Fruit fly (Drosophila melanogaster): Measurements from ENCODE around the gene CG5131.

Gene CG5131

dm6 chr2L:17480943-17481580 lies 3.2 kb upstream of the CG5131 start, which contains the start of the genes fws and Lamtor3:
Gene fws, minus strand, starts transcription at chr2L:17481029.
Gene Lamtor3, plus strand, starts transcription at chr2L:17481231.
- TF ChIP-seq woc (GFP tag; optimal IDR thresholded peaks at IDR 0.05) (peak; percentile 83), Hnf4 (GFP tag; optimal IDR thresholded peaks at IDR 0.05) (peak; percentile 96), Sp1 (GFP tag; optimal IDR thresholded peaks at IDR 0.05) (peak; percentile 97), dmrt93B (GFP tag; optimal IDR thresholded peaks at IDR 0.05) (peak; percentile 98), OdsH (GFP tag; optimal IDR thresholded peaks at IDR 0.05) (peak; percentile 98), brk (GFP tag; optimal IDR thresholded peaks at IDR 0.05) (no peak), dl (GFP tag; optimal IDR thresholded peaks at IDR 0.05; ENCODE audit: insufficient read depth in 1 of 2, partially characterized antibody in 2 of 2) (no peak), Dfd (GFP tag; optimal IDR thresholded peaks at IDR 0.05) (peak; percentile 85), CG9705 (GFP tag; optimal IDR thresholded peaks at IDR 0.05) (peak; percentile 77), foxo (GFP tag; optimal IDR thresholded peaks at IDR 0.05) (peak; percentile 66 to 98), Jra (GFP tag; optimal IDR thresholded peaks at IDR 0.05) (peak; percentile 95), N (GFP tag; optimal IDR thresholded peaks at IDR 0.05) (no peak), jim (GFP tag; optimal IDR thresholded peaks at IDR 0.05) (peak; percentile 73), Vsx2 (GFP tag; optimal IDR thresholded peaks at IDR 0.05; ENCODE audit: partially characterized antibody) (no peak), sv (GFP tag; optimal IDR thresholded peaks at IDR 0.05) (peak; percentile 93), tai (GFP tag; optimal IDR thresholded peaks at IDR 0.05) (no peak), Myc (optimal IDR thresholded peaks at IDR 0.05) (no peak), Abd-B (GFP tag; optimal IDR thresholded peaks at IDR 0.05) (no peak), fru (GFP tag; optimal IDR thresholded peaks at IDR 0.05) (peak; percentile 95), Hr83 (GFP tag; optimal IDR thresholded peaks at IDR 0.05; ENCODE audit: poor library complexity, severe bottlenecking) (peak; percentile 97), CrebA (GFP tag; optimal IDR thresholded peaks at IDR 0.05; ENCODE audit: borderline replicate concordance) (no peak), sage (GFP tag; optimal IDR thresholded peaks at IDR 0.05) (peak; percentile 94), HLH106 (tag; optimal IDR thresholded peaks at IDR 0.05) (peak; percentile 99), rgr (GFP tag; optimal IDR thresholded peaks at IDR 0.05) (peak; percentile 99), br (GFP tag; optimal IDR thresholded peaks at IDR 0.05) (peak; percentile 97), dsf (GFP tag; optimal IDR thresholded peaks at IDR 0.05; ENCODE audit: borderline replicate concordance) (peak; percentile 94), GATAd (GFP tag; optimal IDR thresholded peaks at IDR 0.05) (peak; percentile 93), Hr78 (GFP tag; optimal IDR thresholded peaks at IDR 0.05) (no peak), lola (GFP tag; optimal IDR thresholded peaks at IDR 0.05) (no peak), Dif (GFP tag; optimal IDR thresholded peaks at IDR 0.05; ENCODE audit: partially characterized antibody) (no peak), h (GFP tag; optimal IDR thresholded peaks at IDR 0.05) (peak; percentile 97), Mio (GFP tag; optimal IDR thresholded peaks at IDR 0.05) (peak; percentile 83), Rel (GFP tag; optimal IDR thresholded peaks at IDR 0.05) (peak; percentile 80), Rel (tag; optimal IDR thresholded peaks at IDR 0.05) (peak; percentile 71), ey (GFP tag; optimal IDR thresholded peaks at IDR 0.05) (peak; percentile 93), usp (GFP tag; optimal IDR thresholded peaks at IDR 0.05) (no peak), pan (optimal IDR thresholded peaks at IDR 0.05) (no peak), CG32264 (GFP tag; optimal IDR thresholded peaks at IDR 0.05) (peak; percentile 91), psq (GFP tag; optimal IDR thresholded peaks at IDR 0.05) (peak; percentile 98)

DNA sequence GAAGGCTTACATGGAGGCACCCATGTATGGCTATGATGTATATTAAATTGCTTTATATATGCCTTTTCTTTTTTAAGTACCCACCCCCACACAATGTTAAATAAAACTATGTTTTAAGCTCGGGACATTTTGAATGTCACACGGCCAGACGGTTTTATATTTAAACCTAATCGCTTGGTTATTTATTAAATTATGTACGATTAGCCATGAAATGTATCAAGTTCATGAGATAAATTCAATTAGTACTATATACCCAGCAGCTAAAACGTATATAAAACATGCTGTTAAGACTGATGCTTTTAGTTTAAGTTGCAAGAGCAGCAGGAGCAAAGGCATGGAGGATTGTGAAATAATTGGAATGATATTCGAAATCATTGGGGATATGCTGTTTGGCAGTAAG lies 1.2 kb downstream of the CG5131 start, which contains the start of the genes CG43221 and CG43645:
CG43221 (plus strand) TSS at position 301 of the 400 bp plus-strand sequence.
CG43645 (plus strand) TSS at position 301 of the 400 bp plus-strand sequence.
- TF ChIP-seq CG32264 (GFP tag; optimal IDR thresholded peaks at IDR 0.05) = no peak

DNA sequence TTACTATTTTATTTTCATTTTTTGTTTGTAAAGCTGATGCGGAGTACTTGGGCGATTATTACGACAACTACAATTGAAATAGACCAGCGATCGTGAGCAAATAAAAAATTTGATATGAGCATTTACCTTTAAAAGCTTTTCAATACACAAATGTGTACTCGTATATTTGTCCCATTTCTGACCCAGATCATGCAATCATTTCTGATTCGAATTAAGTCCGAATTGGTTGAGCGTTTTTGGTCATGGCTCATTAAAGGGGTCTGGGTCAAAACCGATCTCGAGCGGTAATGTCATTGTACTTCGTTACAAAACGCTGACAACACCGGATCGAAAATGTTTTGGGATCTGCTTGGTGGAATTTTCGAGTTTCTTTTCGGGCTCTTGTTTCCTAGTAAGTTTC lies 2.0 kb downstream of the CG5131 start, which contains the start of gene CG43220:
CG43220 (plus strand) TSS at position 301 of the 400 bp plus-strand sequence.
- TF ChIP-seq jim (GFP tag; optimal IDR thresholded peaks at IDR 0.05) (no peak), Myc (optimal IDR thresholded peaks at IDR 0.05) (no peak), ey (GFP tag; optimal IDR thresholded peaks at IDR 0.05) (no peak), N (GFP tag; optimal IDR thresholded peaks at IDR 0.05) (no peak), dmrt93B (GFP tag; optimal IDR thresholded peaks at IDR 0.05) (no peak), usp (GFP tag; optimal IDR thresholded peaks at IDR 0.05) (no peak), lola (GFP tag; optimal IDR thresholded peaks at IDR 0.05) (no peak), brk (GFP tag; optimal IDR thresholded peaks at IDR 0.05) (no peak), CrebA (GFP tag; optimal IDR thresholded peaks at IDR 0.05; ENCODE audit: borderline replicate concordance) (no peak), Hr83 (GFP tag; optimal IDR thresholded peaks at IDR 0.05; ENCODE audit: poor library complexity, severe bottlenecking) (no peak), foxo (GFP tag; optimal IDR thresholded peaks at IDR 0.05) (no peak), CG9705 (GFP tag; optimal IDR thresholded peaks at IDR 0.05) (no peak), rgr (GFP tag; optimal IDR thresholded peaks at IDR 0.05) (no peak), psq (GFP tag; optimal IDR thresholded peaks at IDR 0.05) (no peak)

Data from whole organism, wandering third instar larva.